Fruit fly (Drosophila melanogaster) whole organism, embryonic: ENCODE data around the gene CG5849.
A peak's percentile ranks its signal among the peaks of the same experiment; 100 is the strongest.

Experiments used
- BEAF-32 ChIP-seq: fragments of 200-800 bp; sonication (Bioruptor generic); optimal IDR thresholded peaks from 3 replicates; lab custom pipeline; 2017; ENCODE audit warnings: missing biosample characterization, missing genetic modification characterization, mild to moderate bottlenecking, moderate library complexity, missing genetic modification reagents
- CG10543 ChIP-seq: fragments of 200-800 bp; sonication (Bioruptor generic); optimal IDR thresholded peaks from 3 replicates; lab custom pipeline; 2017; ENCODE audit warnings: missing biosample characterization, mild to moderate bottlenecking, missing genetic modification characterization, moderate library complexity
- CG14860 ChIP-seq: fragments of 200-800 bp; sonication (Bioruptor generic); IDR thresholded peaks from 3 replicates; pipeline ENCODE4 v1.3.6; 2022; ENCODE audit warnings: missing biosample characterization, missing genetic modification characterization; ENCODE audit not compliant: partially characterized antibody
- CG15073 ChIP-seq: fragments of 200-800 bp; sonication (Bioruptor generic); optimal IDR thresholded peaks from 2 replicates; lab custom pipeline; 2016; ENCODE audit warnings: missing biosample characterization, missing genetic modification characterization
- CG1603 ChIP-seq: fragments of 200-800 bp; sonication (Bioruptor generic); optimal IDR thresholded peaks from 2 replicates; lab custom pipeline; 2019; ENCODE audit warnings: missing biosample characterization, mild to moderate bottlenecking, missing genetic modification characterization, moderate library complexity
- CG17612 ChIP-seq: fragments of 200-800 bp; sonication (Bioruptor generic); IDR thresholded peaks from 2 replicates; pipeline ENCODE4 v1.3.6; 2022; ENCODE audit warnings: missing biosample characterization, missing genetic modification characterization
- CG2129 ChIP-seq: fragments of 200-800 bp; sonication (Bioruptor generic); IDR thresholded peaks from 2 replicates; pipeline ENCODE4 v1.3.6; 2022; ENCODE audit warnings: missing biosample characterization, missing genetic modification characterization; ENCODE audit not compliant: partially characterized antibody
- CG3065 ChIP-seq: fragments of 200-800 bp; sonication (Bioruptor generic); optimal IDR thresholded peaks from 2 replicates; lab custom pipeline; 2016; ENCODE audit warnings: missing biosample characterization, missing genetic modification characterization
- CG34224 ChIP-seq: fragments of 200-800 bp; sonication (Bioruptor generic); IDR thresholded peaks from 3 replicates; pipeline ENCODE4 v1.3.6; 2022; ENCODE audit warnings: missing biosample characterization, missing genetic modification characterization; ENCODE audit not compliant: partially characterized antibody
- CG34376 ChIP-seq: fragments of 200-800 bp; sonication (Bioruptor generic); optimal IDR thresholded peaks from 2 replicates; lab custom pipeline; 2018; ENCODE audit warnings: missing biosample characterization, mild to moderate bottlenecking, missing genetic modification characterization
- CG6791 ChIP-seq: fragments of 200-800 bp; sonication (Bioruptor generic); IDR thresholded peaks from 3 replicates; pipeline ENCODE4 v1.3.6; 2022; ENCODE audit warnings: missing biosample characterization, missing genetic modification characterization; ENCODE audit not compliant: partially characterized antibody
- CG8359 ChIP-seq: fragments of 200-800 bp; sonication (Bioruptor generic); optimal IDR thresholded peaks from 2 replicates; lab custom pipeline; 2017; ENCODE audit warnings: missing biosample characterization, mild to moderate bottlenecking, missing genetic modification characterization, borderline replicate concordance
- Deaf1 ChIP-seq: fragments of 200-800 bp; optimal IDR thresholded peaks from 3 replicates; lab custom pipeline; 2019; ENCODE audit warnings: missing biosample characterization, mild to moderate bottlenecking, missing genetic modification characterization, moderate library complexity
- Dll ChIP-seq: fragments of 200-800 bp; sonication (Bioruptor generic); IDR thresholded peaks from 4 replicates; pipeline ENCODE4 v1.3.6; 2022; ENCODE audit warnings: missing biosample characterization, missing genetic modification characterization; ENCODE audit not compliant: partially characterized antibody
- Doc3 ChIP-seq: fragments of 200-800 bp; sonication (Bioruptor generic); IDR thresholded peaks from 3 replicates; pipeline ENCODE4 v1.3.6; 2022; ENCODE audit warnings: missing biosample characterization, missing genetic modification characterization; ENCODE audit not compliant: partially characterized antibody
- Ets65A ChIP-seq: fragments of 200-800 bp; sonication (Bioruptor generic); peaks from one replicate; lab custom pipeline; 2016; ENCODE audit warnings: missing biosample characterization, missing genetic modification characterization
- GATAe ChIP-seq: fragments of 200-800 bp; sonication (Bioruptor generic); conservative IDR thresholded peaks from 2 replicates; pipeline ENCODE4 v1.3.6; 2022; ENCODE audit warnings: missing biosample characterization, missing genetic modification characterization
- Gsc ChIP-seq: fragments of 200-800 bp; sonication (Bioruptor generic); IDR thresholded peaks from 2 replicates; pipeline ENCODE4 v1.3.6; 2022; ENCODE audit warnings: missing biosample characterization, missing genetic modification characterization
- Gug ChIP-seq: fragments of 200-800 bp; sonication (Bioruptor generic); IDR thresholded peaks from 4 replicates; pipeline ENCODE4 v1.3.6; 2022; ENCODE audit warnings: missing biosample characterization, missing genetic modification characterization
- Hr39 ChIP-seq: fragments of >200 bp; optimal IDR thresholded peaks from 2 replicates; lab custom pipeline; 2017
- Hsf ChIP-seq: fragments of 200-800 bp; sonication (Bioruptor generic); optimal IDR thresholded peaks from 3 replicates; lab custom pipeline; 2016; ENCODE audit warnings: missing biosample characterization, missing genetic modification characterization
- Jarid2 ChIP-seq: fragments of 200-800 bp; sonication (Bioruptor generic); optimal IDR thresholded peaks from 3 replicates; lab custom pipeline; 2017; ENCODE audit warnings: mild to moderate bottlenecking, missing biosample characterization, missing genetic modification reagents, missing genetic modification characterization
- Med ChIP-seq: fragments of 200-800 bp; sonication (Bioruptor generic); peaks from one replicate; lab custom pipeline; 2016; ENCODE audit warnings: missing biosample characterization, missing genetic modification characterization, mild to moderate bottlenecking, inconsistent platforms, moderate library complexity
- Mes4 ChIP-seq: fragments of 200-800 bp; sonication (Bioruptor generic); optimal IDR thresholded peaks from 2 replicates; lab custom pipeline; 2016; ENCODE audit warnings: missing biosample characterization, missing genetic modification characterization
- Nf-YC ChIP-seq: fragments of 200-800 bp; optimal IDR thresholded peaks from 3 replicates; lab custom pipeline; 2019; ENCODE audit warnings: missing biosample characterization, mild to moderate bottlenecking, missing genetic modification characterization, moderate library complexity
- Pdp1 ChIP-seq, 2 experiments: fragments of 200-800 bp; sonication (Bioruptor generic); optimal IDR thresholded peaks; 3 replicates each; lab custom pipeline; 2016; ENCODE audit warnings: missing biosample characterization in 2 of 2, missing genetic modification characterization in 2 of 2, mild to moderate bottlenecking in 1 of 2, moderate library complexity in 1 of 2
- Ptx1 ChIP-seq: fragments of 200-800 bp; sonication (Bioruptor generic); IDR thresholded peaks from 2 replicates; pipeline ENCODE4 v1.3.6; 2022; ENCODE audit warnings: missing biosample characterization, missing genetic modification characterization
- Scr ChIP-seq: fragments of 200-800 bp; sonication (Bioruptor generic); IDR thresholded peaks from 2 replicates; pipeline ENCODE4 v1.3.6; 2022; ENCODE audit warnings: missing biosample characterization, missing genetic modification characterization; ENCODE audit not compliant: partially characterized antibody
- Sry-β ChIP-seq: fragments of 200-800 bp; sonication (Bioruptor generic); optimal IDR thresholded peaks from 2 replicates; lab custom pipeline; 2018; ENCODE audit warnings: missing biosample characterization, mild to moderate bottlenecking, missing genetic modification characterization, moderate library complexity
- Trl ChIP-seq, 3 experiments: fragments of >200 bp in 2 of 3; fragments of 200-800 bp in 1 of 3; sonication (Bioruptor generic) in 1 of 3; optimal IDR thresholded peaks; 2 replicates in 1 of 3; 3 replicates in 2 of 3; lab custom pipeline; 2016 to 2017; ENCODE audit warnings: missing biosample characterization in 1 of 3, missing genetic modification characterization in 1 of 3
- amos ChIP-seq: fragments of 200-800 bp; sonication (Bioruptor generic); IDR thresholded peaks from 2 replicates; pipeline ENCODE4 v1.3.6; 2022; ENCODE audit warnings: missing biosample characterization, missing genetic modification characterization; ENCODE audit not compliant: partially characterized antibody
- ato ChIP-seq: fragments of 200-800 bp; sonication (Bioruptor generic); IDR thresholded peaks from 2 replicates; pipeline ENCODE4 v1.3.6; 2022; ENCODE audit warnings: missing biosample characterization, missing genetic modification characterization; ENCODE audit not compliant: partially characterized antibody
- cg ChIP-seq: fragments of 200-800 bp; sonication (Bioruptor generic); optimal IDR thresholded peaks from 3 replicates; lab custom pipeline; 2019; ENCODE audit warnings: missing biosample characterization, mild to moderate bottlenecking, missing genetic modification characterization, moderate library complexity
- exex ChIP-seq: fragments of 200-800 bp; sonication (Bioruptor generic); optimal IDR thresholded peaks from 4 replicates; lab custom pipeline; 2018; ENCODE audit warnings: missing biosample characterization, mild to moderate bottlenecking, missing genetic modification characterization, moderate library complexity
- ftz-f1 ChIP-seq: fragments of 200-800 bp; sonication (Bioruptor generic); optimal IDR thresholded peaks from 2 replicates; lab custom pipeline; 2016; ENCODE audit warnings: missing biosample characterization, missing genetic modification characterization
- grn ChIP-seq: fragments of 200-800 bp; sonication (Bioruptor generic); optimal IDR thresholded peaks from 3 replicates; lab custom pipeline; 2017; ENCODE audit warnings: missing biosample characterization, missing genetic modification characterization
- ham ChIP-seq: fragments of 200-800 bp; sonication (Bioruptor generic); IDR thresholded peaks from 2 replicates; pipeline ENCODE4 v1.3.6; 2022; ENCODE audit warnings: missing biosample characterization, missing genetic modification characterization
- lab ChIP-seq: fragments of 200-800 bp; sonication (Bioruptor generic); optimal IDR thresholded peaks from 3 replicates; lab custom pipeline; 2017; ENCODE audit warnings: missing biosample characterization, missing genetic modification characterization, mild to moderate bottlenecking, moderate library complexity, missing genetic modification reagents
- pros ChIP-seq: fragments of 200-800 bp; sonication (Bioruptor generic); optimal IDR thresholded peaks from 3 replicates; lab custom pipeline; 2019; ENCODE audit warnings: missing biosample characterization, mild to moderate bottlenecking, missing genetic modification characterization, moderate library complexity
- row ChIP-seq: fragments of 200-800 bp; sonication (Bioruptor generic); IDR thresholded peaks from 3 replicates; pipeline ENCODE4 v1.3.6; 2022; ENCODE audit warnings: missing biosample characterization, missing genetic modification characterization
- sens ChIP-seq: fragments of 200-800 bp; sonication (Bioruptor generic); peaks from one replicate; lab custom pipeline; 2016; ENCODE audit warnings: missing biosample characterization, missing genetic modification characterization
- ssp ChIP-seq: fragments of 200-800 bp; sonication (Bioruptor generic); IDR thresholded peaks from 2 replicates; pipeline ENCODE4 v1.3.6; 2022; ENCODE audit warnings: missing biosample characterization, missing genetic modification characterization
- sug ChIP-seq: fragments of 200-800 bp; optimal IDR thresholded peaks from 2 replicates; lab custom pipeline; 2019; ENCODE audit warnings: missing biosample characterization, mild to moderate bottlenecking, missing genetic modification characterization, moderate library complexity
- twi ChIP-seq: fragments of 200-800 bp; optimal IDR thresholded peaks from 2 replicates; lab custom pipeline; 2019; ENCODE audit warnings: missing biosample characterization, mild to moderate bottlenecking, missing genetic modification characterization, moderate library complexity
- z ChIP-seq: fragments of 200-800 bp; sonication (Bioruptor generic); IDR thresholded peaks from 3 replicates; pipeline ENCODE4 v1.3.6; 2022; ENCODE audit warnings: missing biosample characterization, missing genetic modification characterization

Gene CG5849

dm6 chr3R:21739750-21740319 lies at the start of gene CG5849:
CG5849 (plus strand) TSS chr3R:21740105.
- TF ChIP-seq CG15073 (peak; percentile 4), CG3065 (GFP tag; lab: Kevin White, UChicago) (no peak), Med (GFP tag; lab: Kevin White, UChicago) (peak; percentile 50), Pdp1 (GFP tag; optimal IDR thresholded peaks at IDR 0.05; lab: Kevin White, UChicago) (peak in 1 of 2 experiments; percentile 68), CG8359 (GFP tag; lab: Kevin White, UChicago) (no peak), Trl (optimal IDR thresholded peaks at IDR 0.05; lab: Kevin White, UChicago) (peak; percentile 6 to 14), Trl (GFP tag; optimal IDR thresholded peaks at IDR 0.05; lab: Kevin White, UChicago) (no peak), amos (GFP tag; lab: Robert Waterston, UW) (peak; percentile 33; the same call in 1 of the 2 replicates), sug (tag; lab: Kevin White, UChicago) (peak; percentile 29), lab (GFP tag; lab: Kevin White, UChicago) (peak; percentile 83), ato (GFP tag; lab: Robert Waterston, UW) (0 out of 2 replicates have a peak, but pooled peaks have one; percentile 26), Deaf1 (peak; percentile 10), CG6791 (GFP tag; lab: Robert Waterston, UW) (0 out of 3 replicates have a peak, but pooled peaks have one; percentile 32), CG34224 (0 out of 3 replicates have a peak, but pooled peaks have one; percentile 12), ssp (GFP tag; lab: Robert Waterston, UW) (no peak), Jarid2 (GFP tag; lab: Kevin White, UChicago) (peak; percentile 80), CG34376 (GFP tag; lab: Kevin White, UChicago) (peak; percentile 45), GATAe (peak; percentile 68), exex (tag; lab: Kevin White, UChicago) (peak; percentile 26), twi (tag; lab: Kevin White, UChicago) (no peak), Ets65A (GFP tag; lab: Kevin White, UChicago) (peak; percentile 43), Ptx1 (no peak), Gsc (GFP tag; lab: Robert Waterston, UW) (no peak), pros (GFP tag; lab: Kevin White, UChicago) (peak; percentile 29), cg (GFP tag; lab: Kevin White, UChicago) (peak; percentile 10), CG17612 (GFP tag; lab: Robert Waterston, UW) (0 out of 2 replicates have a peak, but pooled peaks have one; percentile 24), ftz-f1 (GFP tag; lab: Kevin White, UChicago) (peak; percentile 45), CG10543 (GFP tag; lab: Kevin White, UChicago) (peak; percentile 29), ham (GFP tag; lab: Robert Waterston, UW) (no peak), Hsf (GFP tag; lab: Kevin White, UChicago) (no peak), z (peak; percentile 92), grn (GFP tag; lab: Kevin White, UChicago) (peak; percentile 67)

dm6 chr3R:21691114-21691513 lies 48.8 kb upstream of the CG5849 start:
- peak; percentile 40; the same call in 1 of the 3 replicates for TF ChIP-seq Doc3 (GFP tag; lab: Robert Waterston, UW)
- no peak for TF ChIP-seq CG14860 (GFP tag; lab: Robert Waterston, UW)
- TF ChIP-seq Gug: no peak
- peak; percentile 20 for TF ChIP-seq BEAF-32
- peak; percentile 32 for TF ChIP-seq Sry-β (GFP tag; lab: Kevin White, UChicago)
- TF ChIP-seq Nf-YC (tag; lab: Kevin White, UChicago): no peak
- TF ChIP-seq CG1603 (tag; lab: Kevin White, UChicago): peak; percentile 29
- TF ChIP-seq Mes4: no peak
- 0 out of 3 replicates have a peak, but pooled peaks have one; percentile 22 for TF ChIP-seq row (GFP tag; lab: Robert Waterston, UW)
- peak; percentile 50 for TF ChIP-seq sens (GFP tag; lab: Kevin White, UChicago)
- TF ChIP-seq Dll (GFP tag; lab: Robert Waterston, UW): peak; percentile 73
- TF ChIP-seq Scr (GFP tag; lab: Robert Waterston, UW): peak; percentile 24; the same call in 1 of the 2 replicates
- no peak for TF ChIP-seq Hr39 (lab: Kevin White, UChicago)
- 0 out of 2 replicates have a peak, but pooled peaks have one; percentile 20 for TF ChIP-seq CG2129 (GFP tag; lab: Robert Waterston, UW)
